Worm (Caenorhabditis elegans) whole organism, L4 larva: ENCODE data around the gene phat-8.

Experiments
- ZK337.2 ChIP-seq: fragments of 200-800 bp; sonication (Bioruptor generic); IDR thresholded peaks from 2 replicates; pipeline ENCODE4 v1.3.6; 2022; ENCODE audit warnings: missing genetic modification reagents, missing genetic modification characterization, missing compliant biosample characterization
- aly-2 ChIP-seq: sonication (generic microtip); optimal IDR thresholded peaks from 2 replicates; lab custom pipeline; 2018; ENCODE audit warnings: missing biosample characterization, missing genetic modification characterization
- ama-1 ChIP-seq: fragments of 150-350 bp; optimal IDR thresholded peaks from 2 replicates; lab custom pipeline; 2014; ENCODE audit warnings: inconsistent platforms, mixed read lengths
- fos-1 ChIP-seq: fragments of 150-350 bp; optimal IDR thresholded peaks from 2 replicates; lab custom pipeline; 2014; ENCODE audit warnings: missing biosample characterization, missing genetic modification characterization
- lin-15B ChIP-seq: fragments of 150-350 bp; sonication (generic microtip); optimal IDR thresholded peaks from 3 replicates; lab custom pipeline; 2014; ENCODE audit warnings: missing biosample characterization, missing genetic modification characterization
- unc-62 ChIP-seq, 3 experiments: fragments of 150-350 bp in 1 of 3; sonication (generic microtip); optimal IDR thresholded peaks in 2 of 3; peaks in 1 of 3; 1 replicate in 1 of 3; 2 replicates in 2 of 3; lab custom pipeline; 2014 to 2017; ENCODE audit warnings: missing biosample characterization in 3 of 3, missing genetic modification characterization in 3 of 3, missing genetic modification reagents in 3 of 3, missing genotype in 1 of 3
- zip-11 ChIP-seq: fragments of 200-800 bp; sonication (Bioruptor generic); IDR thresholded peaks from 2 replicates; pipeline ENCODE4 v1.3.6; 2022; ENCODE audit warnings: missing genetic modification characterization, missing compliant biosample characterization

ce11 chrII:12507038-12507437 is 35.4 kb downstream of the phat-8 start, which contains the start of gene srh-68:
- TF ChIP-seq unc-62 (GFP tag; optimal IDR thresholded peaks at IDR 0.05 in 1 of 2; lab: Kevin White, UChicago): no peak
- TF ChIP-seq unc-62 (tag; optimal IDR thresholded peaks at IDR 0.05; lab: Kevin White, UChicago): no peak
- no peak for TF ChIP-seq fos-1 (tag; lab: Kevin White, UChicago)
- no peak for TF ChIP-seq ZK337.2 (GFP tag; lab: Robert Waterston, UW)
- no peak for TF ChIP-seq ama-1 (lab: Kevin White, UChicago)
- no peak for TF ChIP-seq zip-11
- no peak for TF ChIP-seq lin-15B (tag; lab: Kevin White, UChicago)
- TF ChIP-seq aly-2 (tag; lab: Kevin White, UChicago): no peak
